In the genomic region with DNA sequence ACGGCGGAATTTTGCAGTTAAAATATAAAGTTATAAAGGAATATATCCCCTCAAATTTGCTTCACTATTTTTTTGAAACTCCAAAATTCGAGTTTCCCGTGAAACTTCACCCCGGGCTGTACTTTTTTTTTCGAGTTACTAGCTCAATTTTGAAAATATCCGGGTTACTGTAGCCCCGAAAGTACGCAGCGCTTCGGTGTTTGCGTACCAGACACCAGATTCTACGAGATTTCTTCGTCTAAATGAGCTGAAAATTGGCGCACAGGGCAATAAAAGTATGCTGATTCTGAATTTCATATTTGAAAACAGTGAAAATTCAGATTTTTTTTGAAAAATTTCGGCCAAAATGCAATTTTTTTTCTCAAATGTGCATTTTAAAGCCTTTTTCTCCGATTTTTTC, we compare ENCODE assay signal across 2 worm cellular contexts.
A peak's percentile ranks its signal among the peaks of the same experiment; 100 is the strongest.
TF ChIP-seq lines count a peak whose summit lies in the region.

No protein-coding gene starts in this region.

TF ChIP-seq in whole organism, L4 larva, 104 proteins besides CTCF, POLR2A, EP300 and RAD21:
- TF ChIP-seq zip-11 (GFP tag; IDR thresholded peaks at IDR 0.05; lab: Robert Waterston, UW) (no peak), spr-3 (GFP tag; optimal IDR thresholded peaks at IDR 0.05; lab: Kevin White, UChicago) (no peak), ceh-20 (GFP tag; IDR thresholded peaks at IDR 0.05; lab: Robert Waterston, UW) (no peak), ztf-11 (tag; optimal IDR thresholded peaks at IDR 0.05; lab: Kevin White, UChicago) (no peak), ceh-32 (tag; optimal IDR thresholded peaks at IDR 0.05; lab: Kevin White, UChicago; ENCODE audit: poor library complexity) (no peak), Y48G9A.11 (GFP tag; IDR thresholded peaks at IDR 0.05; lab: Robert Waterston, UW) (no peak), aha-1 (tag; lab: Kevin White, UChicago) (peak; percentile 92), nhr-237 (tag; optimal IDR thresholded peaks at IDR 0.05; lab: Kevin White, UChicago) (no peak), zag-1 (tag; optimal IDR thresholded peaks at IDR 0.05; lab: Kevin White, UChicago) (no peak)

TF ChIP-seq in whole organism, early embryonic, 17 proteins besides CTCF, POLR2A, EP300 and RAD21:
- 0 out of 2 replicates have a peak, but pooled peaks have one; percentile 10 for TF ChIP-seq sea-1 (GFP tag; conservative IDR thresholded peaks at IDR 0.05; lab: Robert Waterston, UW)
- no peak for TF ChIP-seq hnd-1 (tag; optimal IDR thresholded peaks at IDR 0.05; lab: Kevin White, UChicago)
